Worm (Caenorhabditis elegans) whole organism, L2 larva: ENCODE measurements around the gene erh-2.

Experiments
- C34F6.9 ChIP-seq: fragments of 150-350 bp; optimal IDR thresholded peaks from 2 replicates; lab custom pipeline; 2014; ENCODE audit warnings: missing biosample characterization, missing genetic modification characterization
- F13H6.1 ChIP-seq: sonication (generic microtip); optimal IDR thresholded peaks from 2 replicates; lab custom pipeline; 2016; ENCODE audit warnings: missing genetic modification characterization, missing compliant biosample characterization
- R02D3.7 ChIP-seq: fragments of 150-350 bp; optimal IDR thresholded peaks from 2 replicates; lab custom pipeline; 2014; ENCODE audit warnings: missing biosample characterization, missing genetic modification characterization
- Y55F3AM.14 ChIP-seq: fragments of 200-800 bp; sonication (Bioruptor generic); optimal IDR thresholded peaks from 2 replicates; lab custom pipeline; 2018; ENCODE audit warnings: mild to moderate bottlenecking, missing genetic modification characterization, missing compliant biosample characterization
- ZK546.5 ChIP-seq: sonication (generic microtip); optimal IDR thresholded peaks from 2 replicates; lab custom pipeline; 2017; ENCODE audit warnings: missing biosample characterization, missing genetic modification characterization
- alr-1 ChIP-seq: fragments of 150-350 bp; optimal IDR thresholded peaks from 2 replicates; lab custom pipeline; 2014; ENCODE audit warnings: missing biosample characterization, missing genetic modification characterization
- aly-2 ChIP-seq: fragments of 150-350 bp; optimal IDR thresholded peaks from 2 replicates; lab custom pipeline; 2014; ENCODE audit warnings: missing biosample characterization, missing genetic modification characterization
- ama-1 ChIP-seq: fragments of 150-350 bp; optimal IDR thresholded peaks from 2 replicates; lab custom pipeline; 2018; ENCODE audit warnings: inconsistent platforms
- blmp-1 ChIP-seq: sonication (generic microtip); optimal IDR thresholded peaks from 2 replicates; lab custom pipeline; 2017; ENCODE audit warnings: missing genetic modification characterization, mild to moderate bottlenecking, missing compliant biosample characterization, antibody characterized with exemption, moderate library complexity; ENCODE audit not compliant: insufficient read depth
- ceh-16 ChIP-seq: fragments of 150-350 bp; optimal IDR thresholded peaks from 2 replicates; lab custom pipeline; 2014; ENCODE audit warnings: missing biosample characterization, missing genetic modification characterization
- ceh-82 ChIP-seq: fragments of 150-350 bp; optimal IDR thresholded peaks from 2 replicates; lab custom pipeline; 2014; ENCODE audit warnings: missing biosample characterization, missing genetic modification characterization
- crh-2 ChIP-seq: sonication (generic microtip); optimal IDR thresholded peaks from 2 replicates; lab custom pipeline; 2017; ENCODE audit warnings: missing biosample characterization, missing genetic modification characterization
- dmd-4 ChIP-seq: sonication (generic microtip); optimal IDR thresholded peaks from 2 replicates; lab custom pipeline; 2017; ENCODE audit warnings: missing biosample characterization, missing genetic modification characterization
- egl-27 ChIP-seq: sonication (generic microtip); optimal IDR thresholded peaks from 3 replicates; lab custom pipeline; 2017; ENCODE audit warnings: missing biosample characterization, missing genetic modification reagents, missing genetic modification characterization
- elt-1 ChIP-seq: fragments of 150-350 bp; optimal IDR thresholded peaks from 2 replicates; lab custom pipeline; 2014; ENCODE audit warnings: missing biosample characterization, missing genetic modification characterization
- elt-3 ChIP-seq: sonication (generic microtip); optimal IDR thresholded peaks from 2 replicates; lab custom pipeline; 2017; ENCODE audit warnings: missing biosample characterization, missing genetic modification characterization
- fos-1 ChIP-seq: fragments of 150-350 bp; optimal IDR thresholded peaks from 2 replicates; lab custom pipeline; 2014; ENCODE audit warnings: missing biosample characterization, missing genetic modification characterization
- gmeb-1 ChIP-seq: fragments of 150-350 bp; optimal IDR thresholded peaks from 2 replicates; lab custom pipeline; 2014; ENCODE audit warnings: missing biosample characterization, missing genetic modification characterization
- lin-11 ChIP-seq: fragments of 150-350 bp; sonication (generic microtip); optimal IDR thresholded peaks from 2 replicates; lab custom pipeline; 2014; ENCODE audit warnings: missing biosample characterization, missing genetic modification characterization, inconsistent platforms, mixed read lengths
- lin-13 ChIP-seq: fragments of 150-350 bp; optimal IDR thresholded peaks from 2 replicates; lab custom pipeline; 2014; ENCODE audit warnings: missing biosample characterization, missing genetic modification reagents, missing genetic modification characterization
- lin-39 ChIP-seq: fragments of 150-350 bp; optimal IDR thresholded peaks from 2 replicates; lab custom pipeline; 2014; ENCODE audit warnings: missing biosample characterization, missing genetic modification reagents, missing genetic modification characterization
- lsy-2 ChIP-seq, 2 experiments: fragments of 150-350 bp in 1 of 2; sonication (generic microtip) in 1 of 2; optimal IDR thresholded peaks; 2 replicates each; lab custom pipeline; 2014 to 2017; ENCODE audit warnings: missing biosample characterization in 2 of 2, missing genetic modification characterization in 2 of 2
- mab-5 ChIP-seq: fragments of 150-350 bp; optimal IDR thresholded peaks from 2 replicates; lab custom pipeline; 2014; ENCODE audit warnings: missing biosample characterization, missing genetic modification characterization
- mbf-1 ChIP-seq: sonication (generic microtip); optimal IDR thresholded peaks from 2 replicates; lab custom pipeline; 2017; ENCODE audit warnings: missing biosample characterization, missing genetic modification characterization
- mdl-1 ChIP-seq, 2 experiments: fragments of 150-350 bp in 1 of 2; sonication (generic microtip) in 1 of 2; optimal IDR thresholded peaks; 2 replicates each; lab custom pipeline; 2017; ENCODE audit warnings: missing biosample characterization in 2 of 2, missing genetic modification characterization in 2 of 2
- nhr-10 ChIP-seq: sonication (generic microtip); optimal IDR thresholded peaks from 2 replicates; lab custom pipeline; 2017; ENCODE audit warnings: missing biosample characterization, missing genetic modification characterization
- nhr-11 ChIP-seq: fragments of 150-350 bp; optimal IDR thresholded peaks from 2 replicates; lab custom pipeline; 2014; ENCODE audit warnings: missing biosample characterization, missing genetic modification characterization
- nhr-12 ChIP-seq: fragments of 150-350 bp; optimal IDR thresholded peaks from 2 replicates; lab custom pipeline; 2014; ENCODE audit warnings: missing biosample characterization, missing genetic modification characterization
- nhr-129 ChIP-seq: fragments of 150-350 bp; optimal IDR thresholded peaks from 2 replicates; lab custom pipeline; 2014; ENCODE audit warnings: missing biosample characterization, missing genetic modification characterization
- nhr-21 ChIP-seq: fragments of 150-350 bp; optimal IDR thresholded peaks from 2 replicates; lab custom pipeline; 2014; ENCODE audit warnings: missing biosample characterization, missing genetic modification characterization
- nhr-23 ChIP-seq: fragments of 150-350 bp; optimal IDR thresholded peaks from 2 replicates; lab custom pipeline; 2014; ENCODE audit warnings: missing biosample characterization, missing genetic modification reagents, missing genetic modification characterization
- nhr-237 ChIP-seq: fragments of 150-350 bp; optimal IDR thresholded peaks from 2 replicates; lab custom pipeline; 2014; ENCODE audit warnings: missing biosample characterization, missing genetic modification characterization
- nhr-25 ChIP-seq: fragments of 150-350 bp; sonication (generic microtip); optimal IDR thresholded peaks from 3 replicates; lab custom pipeline; 2014; ENCODE audit warnings: missing biosample characterization, missing genetic modification characterization
- nhr-6 ChIP-seq: fragments of 150-350 bp; optimal IDR thresholded peaks from 2 replicates; lab custom pipeline; 2014; ENCODE audit warnings: missing biosample characterization, missing genetic modification characterization
- nhr-77 ChIP-seq: fragments of 150-350 bp; optimal IDR thresholded peaks from 2 replicates; lab custom pipeline; 2014; ENCODE audit warnings: missing biosample characterization, missing genetic modification characterization
- peb-1 ChIP-seq: fragments of 150-350 bp; optimal IDR thresholded peaks from 2 replicates; lab custom pipeline; 2014; ENCODE audit warnings: missing biosample characterization, missing genetic modification characterization
- sem-4 ChIP-seq: fragments of 150-350 bp; optimal IDR thresholded peaks from 2 replicates; lab custom pipeline; 2014; ENCODE audit warnings: missing biosample characterization, missing genetic modification reagents, missing genetic modification characterization
- skn-1 ChIP-seq: sonication (generic microtip); optimal IDR thresholded peaks from 2 replicates; lab custom pipeline; 2017; ENCODE audit warnings: missing biosample characterization, missing genetic modification characterization
- sma-3 ChIP-seq: sonication (generic microtip); optimal IDR thresholded peaks from 2 replicates; lab custom pipeline; 2016; ENCODE audit warnings: missing genetic modification reagents, missing genetic modification characterization, missing compliant biosample characterization
- sma-9 ChIP-seq, 2 experiments: fragments of 150-350 bp in 1 of 2; sonication (generic microtip) in 1 of 2; optimal IDR thresholded peaks; 2 replicates each; lab custom pipeline; 2014 to 2016; ENCODE audit warnings: missing genetic modification characterization in 2 of 2, mild to moderate bottlenecking in 1 of 2, missing biosample characterization in 1 of 2, missing compliant biosample characterization in 1 of 2, missing genetic modification reagents in 1 of 2, moderate library complexity in 1 of 2
- snpc-4 ChIP-seq: fragments of 150-350 bp; optimal IDR thresholded peaks from 2 replicates; lab custom pipeline; 2014; ENCODE audit warnings: missing biosample characterization, missing genetic modification characterization
- unc-39 ChIP-seq: fragments of 150-350 bp; optimal IDR thresholded peaks from 2 replicates; lab custom pipeline; 2014; ENCODE audit warnings: missing biosample characterization, missing genetic modification characterization
- unc-55 ChIP-seq: fragments of 150-350 bp; sonication (generic microtip); optimal IDR thresholded peaks from 3 replicates; lab custom pipeline; 2014; ENCODE audit warnings: missing biosample characterization, missing genetic modification reagents, missing genetic modification characterization
- unc-62 ChIP-seq: fragments of 150-350 bp; optimal IDR thresholded peaks from 2 replicates; lab custom pipeline; 2014; ENCODE audit warnings: missing biosample characterization, missing genetic modification reagents, missing genetic modification characterization
- zag-1 ChIP-seq: fragments of 150-350 bp; optimal IDR thresholded peaks from 2 replicates; lab custom pipeline; 2014; ENCODE audit warnings: missing biosample characterization, missing genetic modification characterization
- ztf-1 ChIP-seq: fragments of 200-800 bp; sonication (Bioruptor generic); conservative IDR thresholded peaks from 2 replicates; pipeline ENCODE4 v1.3.6; 2022; ENCODE audit warnings: missing genetic modification characterization, missing compliant biosample characterization
- ztf-11 ChIP-seq: sonication (generic microtip); optimal IDR thresholded peaks from 2 replicates; lab custom pipeline; 2017; ENCODE audit warnings: missing biosample characterization, missing genetic modification characterization
- ztf-4 ChIP-seq: fragments of 150-350 bp; optimal IDR thresholded peaks from 2 replicates; lab custom pipeline; 2014; ENCODE audit warnings: missing biosample characterization, missing genetic modification characterization

Gene erh-2

DNA sequence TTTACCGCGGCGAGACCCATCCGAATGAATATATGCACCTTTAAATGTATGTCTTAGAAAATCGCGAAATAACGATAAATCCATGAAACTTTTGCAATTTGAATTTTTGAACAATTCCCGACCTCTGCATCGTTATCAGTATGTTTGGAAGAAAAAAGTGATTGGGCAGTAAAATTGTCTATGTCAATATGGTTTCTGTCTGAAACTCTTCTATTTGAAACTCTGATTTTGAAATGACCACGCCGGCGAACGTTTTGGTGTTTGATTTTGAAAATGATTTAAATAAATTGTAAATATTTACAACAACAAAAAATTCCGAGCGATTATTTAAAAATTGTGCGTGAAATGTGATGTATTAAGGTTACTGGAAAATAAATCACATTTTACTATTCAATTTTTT, 31.7 kb upstream of the erh-2 start:
- TF ChIP-seq nhr-6 (tag; lab: Kevin White, UChicago) (no peak), ama-1 (lab: Kevin White, UChicago) (no peak), ztf-4 (no peak), egl-27 (no peak), gmeb-1 (no peak), ZK546.5 (no peak), sma-9 (GFP tag; optimal IDR thresholded peaks at IDR 0.05; lab: Kevin White, UChicago) (peak; percentile 22), sma-9 (tag; optimal IDR thresholded peaks at IDR 0.05; lab: Kevin White, UChicago) (no peak), blmp-1 (tag; lab: Kevin White, UChicago) (no peak), skn-1 (no peak), peb-1 (tag; lab: Kevin White, UChicago) (no peak), nhr-12 (no peak), fos-1 (tag; lab: Kevin White, UChicago) (peak; percentile 18), R02D3.7 (tag; lab: Kevin White, UChicago) (no peak)

ce11 chrIII:4562070-4562788, 30.8 kb upstream of the erh-2 start, which contains the start of gene pan-1:
Gene pan-1 (plus strand): TSS chrIII:4562738.
- TF ChIP-seq zag-1 (no peak), lsy-2 (tag; optimal IDR thresholded peaks at IDR 0.05; lab: Kevin White, UChicago) (peak in 1 of 2 experiments; percentile 65), unc-62 (GFP tag; lab: Kevin White, UChicago) (no peak), aly-2 (no peak), egl-27 (peak; percentile 47), sma-9 (GFP tag; optimal IDR thresholded peaks at IDR 0.05; lab: Kevin White, UChicago) (peak; percentile 59), sma-9 (tag; optimal IDR thresholded peaks at IDR 0.05; lab: Kevin White, UChicago) (no peak), mab-5 (tag; lab: Kevin White, UChicago) (peak; percentile 16), ztf-1 (GFP tag; lab: Robert Waterston, UW) (no peak), ceh-16 (no peak), ama-1 (lab: Kevin White, UChicago) (no peak), nhr-11 (tag; lab: Kevin White, UChicago) (no peak), skn-1 (no peak), elt-3 (tag; lab: Kevin White, UChicago) (no peak), nhr-10 (tag; lab: Kevin White, UChicago) (no peak), F13H6.1 (peak; percentile 44), nhr-77 (no peak), elt-1 (tag; lab: Kevin White, UChicago) (no peak), nhr-23 (tag; lab: Kevin White, UChicago) (no peak), mbf-1 (tag; lab: Kevin White, UChicago) (no peak), lin-39 (no peak), Y55F3AM.14 (GFP tag; lab: Kevin White, UChicago) (peak; percentile 15), C34F6.9 (tag; lab: Kevin White, UChicago) (peak; percentile 69), crh-2 (tag; lab: Kevin White, UChicago) (peak; percentile 20), nhr-237 (tag; lab: Kevin White, UChicago) (no peak), lin-13 (GFP tag; lab: Kevin White, UChicago) (peak; percentile 34), mdl-1 (tag; optimal IDR thresholded peaks at IDR 0.05; lab: Kevin White, UChicago) (no peak), sma-3 (GFP tag; lab: Kevin White, UChicago) (peak; percentile 27), nhr-12 (no peak), fos-1 (tag; lab: Kevin White, UChicago) (peak; percentile 68), nhr-6 (tag; lab: Kevin White, UChicago) (no peak), sem-4 (tag; lab: Kevin White, UChicago) (peak; percentile 7), ztf-11 (tag; lab: Kevin White, UChicago) (no peak), peb-1 (tag; lab: Kevin White, UChicago) (no peak), gmeb-1 (no peak), dmd-4 (no peak), blmp-1 (tag; lab: Kevin White, UChicago) (no peak), alr-1 (no peak), nhr-129 (tag; lab: Kevin White, UChicago) (peak; percentile 20), snpc-4 (tag; lab: Kevin White, UChicago) (no peak), unc-39 (tag; lab: Kevin White, UChicago) (no peak), lin-11 (tag; lab: Kevin White, UChicago) (peak; percentile 16), ztf-4 (no peak), ZK546.5 (no peak), nhr-25 (tag; lab: Kevin White, UChicago) (peak; percentile 14), ceh-82 (tag; lab: Kevin White, UChicago) (no peak), R02D3.7 (tag; lab: Kevin White, UChicago) (no peak), nhr-21 (tag; lab: Kevin White, UChicago) (peak; percentile 28), unc-55 (GFP tag; lab: Kevin White, UChicago) (peak; percentile 75)
